Worm (Caenorhabditis elegans) whole organism, L3 larva: ENCODE data around the gene vha-3.

ENCODE experiments used
- aly-2 ChIP-seq: fragments of 150-350 bp; optimal IDR thresholded peaks from 2 replicates; lab custom pipeline; 2014; ENCODE audit warnings: missing biosample characterization, missing genetic modification characterization
- ama-1 ChIP-seq: fragments of 150-350 bp; optimal IDR thresholded peaks from 2 replicates; lab custom pipeline; 2018
- ceh-16 ChIP-seq: sonication (generic microtip); optimal IDR thresholded peaks from 2 replicates; lab custom pipeline; 2017; ENCODE audit warnings: missing biosample characterization, missing genetic modification characterization
- ceh-28 ChIP-seq: fragments of 150-350 bp; optimal IDR thresholded peaks from 2 replicates; lab custom pipeline; 2014; ENCODE audit warnings: missing biosample characterization, missing genetic modification reagents, missing genetic modification characterization
- ceh-82 ChIP-seq: fragments of 150-350 bp; optimal IDR thresholded peaks from 2 replicates; lab custom pipeline; 2014; ENCODE audit warnings: missing biosample characterization, missing genetic modification characterization
- ceh-9 ChIP-seq: sonication (generic microtip); optimal IDR thresholded peaks from 2 replicates; lab custom pipeline; 2018; ENCODE audit warnings: missing biosample characterization, missing genetic modification characterization
- daf-12 ChIP-seq: fragments of 150-350 bp; optimal IDR thresholded peaks from 2 replicates; lab custom pipeline; 2014; ENCODE audit warnings: missing biosample characterization, missing genetic modification reagents, missing genetic modification characterization
- egl-27 ChIP-seq: sonication (generic microtip); optimal IDR thresholded peaks from 4 replicates; lab custom pipeline; 2017; ENCODE audit warnings: missing biosample characterization, missing genetic modification reagents, missing genetic modification characterization
- egl-5 ChIP-seq: fragments of 150-350 bp; optimal IDR thresholded peaks from 2 replicates; lab custom pipeline; 2017; ENCODE audit warnings: missing biosample characterization, missing genetic modification reagents, missing genetic modification characterization, inconsistent platforms
- elt-1 ChIP-seq: fragments of 150-350 bp; optimal IDR thresholded peaks from 2 replicates; lab custom pipeline; 2014; ENCODE audit warnings: missing biosample characterization, missing genetic modification characterization
- elt-2 ChIP-seq: sonication (generic microtip); optimal IDR thresholded peaks from 2 replicates; lab custom pipeline; 2016; ENCODE audit warnings: missing genetic modification reagents, mild to moderate bottlenecking, missing genetic modification characterization, missing compliant biosample characterization
- elt-3 ChIP-seq, 3 experiments: fragments of 150-350 bp in 1 of 3; sonication (generic microtip) in 2 of 3; optimal IDR thresholded peaks; 2 replicates in 2 of 3; 4 replicates in 1 of 3; lab custom pipeline; 2014 to 2017; ENCODE audit warnings: missing biosample characterization in 3 of 3, missing genetic modification characterization in 3 of 3
- eor-1 ChIP-seq, 2 experiments: fragments of 150-350 bp; optimal IDR thresholded peaks; 2 replicates each; lab custom pipeline; 2014 to 2018; ENCODE audit warnings: missing biosample characterization in 2 of 2, missing genetic modification characterization in 2 of 2
- fkh-10 ChIP-seq: sonication (generic microtip); optimal IDR thresholded peaks from 2 replicates; lab custom pipeline; 2017; ENCODE audit warnings: missing biosample characterization, missing genetic modification reagents, missing genetic modification characterization
- fkh-2 ChIP-seq: fragments of 150-350 bp; optimal IDR thresholded peaks from 2 replicates; lab custom pipeline; 2014; ENCODE audit warnings: missing biosample characterization, missing genetic modification reagents, missing genetic modification characterization
- fos-1 ChIP-seq: fragments of 150-350 bp; optimal IDR thresholded peaks from 2 replicates; lab custom pipeline; 2014; ENCODE audit warnings: missing biosample characterization, missing genetic modification characterization
- hmg-11 ChIP-seq: sonication (generic microtip); optimal IDR thresholded peaks from 2 replicates; lab custom pipeline; 2016; ENCODE audit warnings: missing genetic modification characterization, missing compliant biosample characterization
- jun-1 ChIP-seq: fragments of 150-350 bp; optimal IDR thresholded peaks from 2 replicates; lab custom pipeline; 2014; ENCODE audit warnings: missing biosample characterization, missing genetic modification reagents, missing genetic modification characterization
- lin-15B ChIP-seq: fragments of 150-350 bp; optimal IDR thresholded peaks from 2 replicates; lab custom pipeline; 2014; ENCODE audit warnings: missing biosample characterization, missing genetic modification characterization
- mdl-1 ChIP-seq: fragments of 150-350 bp; optimal IDR thresholded peaks from 2 replicates; lab custom pipeline; 2014; ENCODE audit warnings: missing biosample characterization, missing genetic modification characterization
- mml-1 ChIP-seq: fragments of 150-350 bp; sonication (generic microtip); optimal IDR thresholded peaks from 3 replicates; lab custom pipeline; 2014; ENCODE audit warnings: missing biosample characterization, missing genetic modification characterization
- nfya-1 ChIP-seq: sonication (generic microtip); optimal IDR thresholded peaks from 2 replicates; lab custom pipeline; 2017; ENCODE audit warnings: missing genetic modification characterization, mild to moderate bottlenecking, missing compliant biosample characterization, antibody characterized with exemption, moderate library complexity; ENCODE audit not compliant: insufficient read depth
- nhr-11 ChIP-seq: fragments of 150-350 bp; optimal IDR thresholded peaks from 2 replicates; lab custom pipeline; 2014; ENCODE audit warnings: missing biosample characterization, missing genetic modification characterization
- nhr-12 ChIP-seq: fragments of 150-350 bp; optimal IDR thresholded peaks from 2 replicates; lab custom pipeline; 2014; ENCODE audit warnings: missing biosample characterization, missing genetic modification characterization
- nhr-23 ChIP-seq: fragments of 150-350 bp; optimal IDR thresholded peaks from 2 replicates; lab custom pipeline; 2014; ENCODE audit warnings: missing biosample characterization, missing genetic modification reagents, missing genetic modification characterization
- nhr-28 ChIP-seq: fragments of 150-350 bp; optimal IDR thresholded peaks from 2 replicates; lab custom pipeline; 2014; ENCODE audit warnings: missing biosample characterization, missing genetic modification characterization
- nhr-43 ChIP-seq: sonication (generic microtip); optimal IDR thresholded peaks from 2 replicates; lab custom pipeline; 2016; ENCODE audit warnings: mild to moderate bottlenecking, missing genetic modification characterization, missing compliant biosample characterization; ENCODE audit not compliant: poor library complexity, severe bottlenecking
- nhr-67 ChIP-seq: fragments of 150-350 bp; optimal IDR thresholded peaks from 2 replicates; lab custom pipeline; 2014; ENCODE audit warnings: missing biosample characterization, missing genetic modification characterization
- pha-4 ChIP-seq: fragments of 150-350 bp; optimal IDR thresholded peaks from 2 replicates; lab custom pipeline; 2014; ENCODE audit warnings: missing biosample characterization, missing genetic modification reagents, missing genetic modification characterization
- pqm-1 ChIP-seq: fragments of 150-350 bp; optimal IDR thresholded peaks from 2 replicates; lab custom pipeline; 2017; ENCODE audit warnings: missing biosample characterization, missing genetic modification characterization, inconsistent platforms
- sea-2 ChIP-seq: fragments of 150-350 bp; sonication (generic microtip); optimal IDR thresholded peaks from 4 replicates; lab custom pipeline; 2014; ENCODE audit warnings: missing biosample characterization, missing genetic modification reagents, missing genetic modification characterization
- snpc-4 ChIP-seq: fragments of 150-350 bp; optimal IDR thresholded peaks from 2 replicates; lab custom pipeline; 2014; ENCODE audit warnings: missing biosample characterization, missing genetic modification characterization
- unc-39 ChIP-seq: sonication (generic microtip); optimal IDR thresholded peaks from 4 replicates; lab custom pipeline; 2017; ENCODE audit warnings: missing biosample characterization, missing genetic modification characterization
- zag-1 ChIP-seq: fragments of 150-350 bp; optimal IDR thresholded peaks from 2 replicates; lab custom pipeline; 2014; ENCODE audit warnings: missing biosample characterization, missing genetic modification characterization
- ztf-11 ChIP-seq: fragments of 150-350 bp; optimal IDR thresholded peaks from 2 replicates; lab custom pipeline; 2014; ENCODE audit warnings: missing biosample characterization, missing genetic modification characterization
- ztf-4 ChIP-seq: fragments of 150-350 bp; optimal IDR thresholded peaks from 2 replicates; lab custom pipeline; 2014; ENCODE audit warnings: missing biosample characterization, missing genetic modification characterization

Gene vha-3

DNA sequence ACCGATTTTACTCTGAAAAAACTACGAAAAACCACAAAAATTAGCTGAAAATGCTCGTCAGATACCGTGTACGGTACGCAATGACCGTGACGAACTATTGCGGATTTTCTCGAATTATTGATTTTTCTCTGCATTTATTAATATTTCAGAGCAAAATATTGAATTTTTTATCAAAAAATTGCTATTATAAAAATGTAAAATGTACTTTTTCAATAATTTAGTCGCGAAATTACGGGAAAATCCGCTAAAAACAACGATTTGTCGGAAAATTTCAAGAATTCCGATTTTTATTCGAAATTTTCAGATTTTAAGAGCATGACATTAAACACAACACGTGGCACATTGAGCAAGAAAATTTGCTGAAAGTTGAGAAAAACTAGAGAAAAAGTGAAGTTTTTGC lies 528 bp upstream of the vha-3 start, which contains the start of gene Y38F2AL.12:
Gene Y38F2AL.12, plus strand, starts transcription at position 301 of the 400 bp plus-strand sequence.
- no peak for TF ChIP-seq nhr-12 (tag; lab: Kevin White, UChicago)
- TF ChIP-seq sea-2 (GFP tag; lab: Kevin White, UChicago), result no peak
- no peak for TF ChIP-seq mml-1
- TF ChIP-seq nhr-28 (tag; lab: Kevin White, UChicago), result no peak
- TF ChIP-seq ceh-9 (tag; lab: Kevin White, UChicago), result no peak
- no peak for TF ChIP-seq eor-1 (tag; optimal IDR thresholded peaks at IDR 0.05; lab: Kevin White, UChicago)
- TF ChIP-seq ztf-4 (tag; lab: Kevin White, UChicago), result no peak
- no peak for TF ChIP-seq nhr-67 (tag; lab: Kevin White, UChicago)
- TF ChIP-seq ztf-11 (tag; lab: Kevin White, UChicago), result no peak
- TF ChIP-seq nfya-1, result no peak
- TF ChIP-seq fos-1 (tag; lab: Kevin White, UChicago), result no peak
- TF ChIP-seq snpc-4, result no peak
- TF ChIP-seq nhr-11, result no peak
- no peak for TF ChIP-seq ceh-28 (tag; lab: Kevin White, UChicago)
- TF ChIP-seq zag-1, result no peak
- no peak for TF ChIP-seq lin-15B (tag; lab: Kevin White, UChicago)
- no peak for TF ChIP-seq hmg-11 (tag; lab: Kevin White, UChicago)
- no peak for TF ChIP-seq egl-27 (tag; lab: Kevin White, UChicago)
- no peak for TF ChIP-seq elt-3 (tag; optimal IDR thresholded peaks at IDR 0.05; lab: Kevin White, UChicago)
- TF ChIP-seq, all 47 proteins: peak for 0

DNA sequence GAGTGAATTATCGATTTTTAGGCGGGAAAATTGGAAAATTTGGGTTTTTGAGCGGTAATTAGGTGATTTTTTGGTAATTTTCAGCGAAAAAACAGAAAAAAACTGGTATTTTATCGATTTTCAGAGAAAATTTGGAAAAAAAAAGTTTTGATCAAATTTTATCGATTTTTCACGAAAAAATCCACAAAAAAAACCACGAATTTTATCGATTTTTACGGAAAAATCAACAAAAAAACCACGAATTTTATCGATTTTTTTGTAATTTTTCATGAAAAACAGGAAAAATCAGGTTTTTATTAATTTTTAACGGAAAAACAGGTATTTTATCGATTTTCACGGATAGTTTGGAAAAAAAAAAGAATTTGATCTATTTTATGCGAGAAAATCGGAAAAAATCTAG lies 883 bp downstream of the vha-3 start:
- TF ChIP-seq daf-12 (tag; lab: Kevin White, UChicago) (no peak), ceh-28 (tag; lab: Kevin White, UChicago) (peak; percentile 84), ztf-11 (tag; lab: Kevin White, UChicago) (no peak), elt-2 (no peak), elt-1 (no peak), nhr-11 (no peak), egl-5 (no peak), pqm-1 (tag; lab: Kevin White, UChicago) (peak; percentile 52), nhr-67 (tag; lab: Kevin White, UChicago) (no peak)

DNA sequence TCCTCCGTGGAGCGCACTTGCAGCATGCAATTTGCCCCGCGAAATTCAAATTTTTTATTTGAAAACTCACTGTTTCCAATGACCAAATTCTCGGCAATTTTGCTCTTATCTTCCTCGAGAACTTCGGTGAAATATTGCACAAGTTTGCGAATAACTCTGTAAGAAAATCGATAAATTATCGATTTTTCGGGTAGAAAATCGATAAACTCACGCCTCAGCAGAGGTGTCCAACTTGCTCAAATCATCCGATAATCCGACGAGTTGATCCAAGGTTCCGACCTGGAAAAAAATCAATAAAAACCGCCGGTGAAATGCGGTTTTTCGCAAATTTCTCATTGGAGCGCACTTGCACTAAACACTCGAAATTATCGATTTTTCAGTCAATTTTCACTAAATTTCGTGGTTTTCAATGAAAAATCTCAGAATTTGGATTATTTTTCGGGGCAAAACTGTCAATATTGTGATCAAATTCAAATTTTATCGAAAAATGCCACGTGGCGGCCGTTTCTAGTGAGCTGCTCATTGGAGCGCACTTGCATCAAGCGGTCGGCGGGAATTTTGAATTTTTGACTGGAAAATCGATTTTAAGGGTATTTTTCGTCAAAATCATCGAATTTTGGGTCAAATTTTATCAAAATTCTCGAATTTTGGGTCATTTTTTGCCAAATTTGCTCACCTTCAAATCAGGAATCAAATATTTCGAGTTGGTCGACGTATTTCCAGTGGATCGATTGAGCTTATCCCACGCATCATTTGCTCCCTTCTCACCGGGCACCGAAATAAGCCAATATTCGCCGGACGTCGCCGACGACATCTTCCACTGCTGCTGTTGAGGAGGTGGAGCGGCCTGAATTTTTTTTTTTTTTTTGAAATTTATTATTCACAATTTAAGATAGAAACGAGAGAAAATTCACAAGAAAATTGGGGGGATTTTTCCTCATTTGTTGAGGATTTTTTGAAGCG lies 1.7 kb downstream of the vha-3 start, which contains the start of gene vha-11:
Gene vha-11, minus strand, starts transcription at position 847 of the 963 bp plus-strand sequence.
- TF ChIP-seq ceh-9 (tag; lab: Kevin White, UChicago), result no peak
- peak; percentile 1 for TF ChIP-seq nhr-43 (tag; lab: Kevin White, UChicago)
- TF ChIP-seq ama-1 (lab: Kevin White, UChicago), result peak; percentile 44
- TF ChIP-seq unc-39 (tag; lab: Kevin White, UChicago), result no peak
- TF ChIP-seq lin-15B (tag; lab: Kevin White, UChicago), result peak; percentile 1
- TF ChIP-seq nhr-23 (tag; lab: Kevin White, UChicago), result no peak
- no peak for TF ChIP-seq ceh-16 (tag; lab: Kevin White, UChicago)
- TF ChIP-seq jun-1 (tag; lab: Kevin White, UChicago), result no peak
- no peak for TF ChIP-seq nhr-11
- TF ChIP-seq ceh-28 (tag; lab: Kevin White, UChicago), result peak; percentile 86
- no peak for TF ChIP-seq aly-2 (tag; lab: Kevin White, UChicago)
- no peak for TF ChIP-seq mdl-1 (tag; lab: Kevin White, UChicago)
- no peak for TF ChIP-seq ceh-82 (tag; lab: Kevin White, UChicago)
- no peak for TF ChIP-seq fkh-10 (GFP tag; lab: Kevin White, UChicago)
- no peak for TF ChIP-seq nhr-28 (tag; lab: Kevin White, UChicago)
- peak; percentile 1 for TF ChIP-seq elt-2
- TF ChIP-seq fkh-2 (tag; lab: Kevin White, UChicago), result no peak
- no peak for TF ChIP-seq egl-5

DNA sequence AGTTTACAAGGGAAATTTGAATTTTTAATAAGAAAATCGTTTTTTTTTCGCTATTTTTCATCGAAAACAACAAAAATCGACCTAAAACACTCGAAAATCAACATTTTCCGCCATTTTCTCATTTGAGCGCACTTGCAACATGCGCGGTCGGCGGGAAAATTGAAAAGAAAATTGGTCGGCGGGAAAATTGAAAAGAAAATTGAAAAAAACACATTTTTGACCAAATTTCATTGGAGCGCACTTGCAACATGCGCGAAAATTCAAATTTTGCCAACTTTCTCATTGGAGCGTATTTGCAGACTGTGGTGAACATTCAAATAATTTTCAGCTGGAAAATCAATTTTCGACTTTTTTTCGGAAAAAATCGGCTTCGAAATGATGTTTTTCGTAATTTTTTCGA lies 4.2 kb downstream of the vha-3 start:
- no peak for TF ChIP-seq elt-2
- no peak for TF ChIP-seq pha-4 (tag; lab: Kevin White, UChicago)
- TF ChIP-seq elt-3 (tag; optimal IDR thresholded peaks at IDR 0.05; lab: Kevin White, UChicago), result no peak
- peak; percentile 18 for TF ChIP-seq lin-15B (tag; lab: Kevin White, UChicago)
